Worm (Caenorhabditis elegans) whole organism, L4 larva: ENCODE results near the gene Y54G2A.7.

Source experiments
- F49E8.2 ChIP-seq: sonication (generic microtip); optimal IDR thresholded peaks from 2 replicates; lab custom pipeline; 2016; ENCODE audit warnings: missing compliant biosample characterization, mild to moderate bottlenecking, missing genetic modification characterization, borderline replicate concordance
- daf-8 ChIP-seq: fragments of 200-800 bp; sonication (Bioruptor generic); IDR thresholded peaks from 2 replicates; pipeline ENCODE4 v1.3.6; 2022; ENCODE audit warnings: missing genetic modification characterization, missing compliant biosample characterization
- skn-1 ChIP-seq: fragments of 150-350 bp; optimal IDR thresholded peaks from 2 replicates; lab custom pipeline; 2014; ENCODE audit warnings: missing biosample characterization, missing genetic modification characterization
- ztf-11 ChIP-seq: fragments of 150-350 bp; optimal IDR thresholded peaks from 2 replicates; lab custom pipeline; 2014; ENCODE audit warnings: missing biosample characterization, missing genetic modification characterization

DNA sequence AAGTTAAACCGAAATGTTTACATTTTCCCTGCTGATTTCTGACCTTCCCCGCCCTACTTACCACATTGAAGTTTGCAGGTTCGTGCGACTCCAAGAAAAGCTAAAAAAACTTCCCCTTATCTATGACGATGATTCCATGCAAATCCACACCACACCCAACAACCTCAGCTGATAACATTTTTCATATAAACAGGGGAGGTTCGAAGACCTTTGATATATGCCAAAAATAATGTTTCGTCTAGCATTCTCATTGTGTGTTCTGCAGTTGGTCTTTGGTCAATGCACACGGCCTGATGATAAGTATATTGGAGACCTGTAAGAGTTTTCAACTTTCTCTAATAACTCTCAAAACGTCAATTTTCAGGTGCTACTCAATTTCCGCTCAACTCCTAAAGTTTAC is 15.8 kb downstream of the Y54G2A.7 start:
- TF ChIP-seq ztf-11 (tag; lab: Kevin White, UChicago) (no peak), skn-1 (no peak), daf-8 (no peak), F49E8.2 (tag; lab: Kevin White, UChicago) (no peak)
